Worm (Caenorhabditis elegans): ENCODE measurements around the gene sphk-1.

The sphk-1 gene

ce11 chrII:8730281-8730680 lies 28.8 kb upstream of the sphk-1 start:
- TF ChIP-seq sma-3 (GFP tag; optimal IDR thresholded peaks at IDR 0.05) (no peak), nhr-21 (tag; optimal IDR thresholded peaks at IDR 0.05) (peak; percentile 19), sma-9 (GFP tag; optimal IDR thresholded peaks at IDR 0.05) (peak; percentile 28), sma-9 (tag; optimal IDR thresholded peaks at IDR 0.05) (no peak), peb-1 (tag; optimal IDR thresholded peaks at IDR 0.05) (no peak), fos-1 (tag; optimal IDR thresholded peaks at IDR 0.05) (peak; percentile 17), C34F6.9 (tag; optimal IDR thresholded peaks at IDR 0.05) (peak; percentile 7), blmp-1 (tag; optimal IDR thresholded peaks at IDR 0.05; ENCODE audit: insufficient read depth) (peak; percentile 88)

- TF ChIP-seq nhr-25 (tag; optimal IDR thresholded peaks at IDR 0.05) (no peak), lin-13 (GFP tag; optimal IDR thresholded peaks at IDR 0.05) (no peak), unc-39 (tag; optimal IDR thresholded peaks at IDR 0.05) (no peak), elt-3 (tag; optimal IDR thresholded peaks at IDR 0.05) (no peak), sem-4 (tag; optimal IDR thresholded peaks at IDR 0.05) (no peak), aly-2 (tag; optimal IDR thresholded peaks at IDR 0.05) (no peak)
Observed at ce11 chrII:8726700-8727099, 25.2 kb upstream of the sphk-1 start, which contains the start of gene T01B7.9. Gene T01B7.9, minus strand, starts transcription at chrII:8726800.

- TF ChIP-seq gmeb-1 (tag; optimal IDR thresholded peaks at IDR 0.05): no peak
- TF ChIP-seq aly-2 (tag; optimal IDR thresholded peaks at IDR 0.05): no peak
Observed at ce11 chrII:8721955-8722524, 20.6 kb upstream of the sphk-1 start, which contains the start of gene trcs-2. Gene trcs-2, plus strand, starts transcription at chrII:8722474.

- TF ChIP-seq sma-9 (GFP tag; optimal IDR thresholded peaks at IDR 0.05) (peak; percentile 35), sma-9 (tag; optimal IDR thresholded peaks at IDR 0.05) (no peak), unc-62 (GFP tag; optimal IDR thresholded peaks at IDR 0.05) (no peak), nhr-237 (tag; optimal IDR thresholded peaks at IDR 0.05) (no peak), blmp-1 (tag; optimal IDR thresholded peaks at IDR 0.05; ENCODE audit: insufficient read depth) (peak; percentile 96), sem-4 (tag; optimal IDR thresholded peaks at IDR 0.05) (peak; percentile 46), nhr-21 (tag; optimal IDR thresholded peaks at IDR 0.05) (peak; percentile 28), nhr-25 (tag; optimal IDR thresholded peaks at IDR 0.05) (peak; percentile 51), unc-39 (tag; optimal IDR thresholded peaks at IDR 0.05) (no peak)
Observed at ce11 chrII:8717579-8717978, 16.1 kb upstream of the sphk-1 start.

- TF ChIP-seq sem-4 (tag; optimal IDR thresholded peaks at IDR 0.05) (peak; percentile 7), lin-11 (tag; optimal IDR thresholded peaks at IDR 0.05) (peak; percentile 4), lin-39 (tag; optimal IDR thresholded peaks at IDR 0.05) (no peak), crh-2 (tag; optimal IDR thresholded peaks at IDR 0.05) (peak; percentile 34), C34F6.9 (tag; optimal IDR thresholded peaks at IDR 0.05) (peak; percentile 33), sma-9 (GFP tag; optimal IDR thresholded peaks at IDR 0.05) (peak; percentile 35), sma-9 (tag; optimal IDR thresholded peaks at IDR 0.05) (no peak), gmeb-1 (tag; optimal IDR thresholded peaks at IDR 0.05) (peak; percentile 9), F13H6.1 (tag; optimal IDR thresholded peaks at IDR 0.05) (no peak), lsy-2 (tag; optimal IDR thresholded peaks at IDR 0.05) (peak in 1 of 2 experiments; percentile 50), nhr-129 (tag; optimal IDR thresholded peaks at IDR 0.05) (peak; percentile 21), Y55F3AM.14 (GFP tag; optimal IDR thresholded peaks at IDR 0.05) (no peak)
Observed at ce11 chrII:8716231-8716878, 14.9 kb upstream of the sphk-1 start, which contains the start of the genes cyn-11 and T01B7.5. Gene cyn-11, minus strand, starts transcription at chrII:8716281. Gene T01B7.5, plus strand, starts transcription at chrII:8716828.

ce11 chrII:8714913-8715447 lies 13.5 kb upstream of the sphk-1 start, which contains the start of the genes rab-21 and T01B7.13:
Gene rab-21, minus strand, starts transcription at chrII:8715013.
Gene T01B7.13, plus strand, starts transcription at chrII:8715397.
- TF ChIP-seq ceh-82 (tag; optimal IDR thresholded peaks at IDR 0.05): no peak
- TF ChIP-seq lin-39 (tag; optimal IDR thresholded peaks at IDR 0.05): no peak
- TF ChIP-seq R02D3.7 (tag; optimal IDR thresholded peaks at IDR 0.05): no peak
- TF ChIP-seq nhr-10 (tag; optimal IDR thresholded peaks at IDR 0.05): no peak
- TF ChIP-seq skn-1 (tag; optimal IDR thresholded peaks at IDR 0.05): no peak
- no peak for TF ChIP-seq mbf-1 (tag; optimal IDR thresholded peaks at IDR 0.05)
- no peak for TF ChIP-seq C34F6.9 (tag; optimal IDR thresholded peaks at IDR 0.05)
- TF ChIP-seq nhr-12 (tag; optimal IDR thresholded peaks at IDR 0.05): no peak
- TF ChIP-seq mab-5 (tag; optimal IDR thresholded peaks at IDR 0.05): no peak
